Fruit fly (Drosophila melanogaster) ovary, adult (tissue): ENCODE results near the gene CG8012.

Source experiments
- CG17801 ChIP-seq: fragments of 200-800 bp; optimal IDR thresholded peaks from 2 replicates; lab custom pipeline; 2019; ENCODE audit warnings: missing biosample characterization, mild to moderate bottlenecking, missing genetic modification characterization, moderate library complexity; ENCODE audit not compliant: partially characterized antibody

The CG8012 gene

dm6 chr3L:8214980-8215379 is at the start of gene CG8012:
CG8012 (plus strand) TSS chr3L:8215280.
- TF ChIP-seq CG17801 (GFP tag; lab: Kevin White, UChicago) = no peak

dm6 chr3L:8165436-8165835 is 49.6 kb upstream of the CG8012 start, which contains the start of gene CG13675:
CG13675 (minus strand) TSS chr3L:8165518.
- TF ChIP-seq CG17801 (GFP tag; lab: Kevin White, UChicago) = no peak

- no peak for TF ChIP-seq CG17801 (GFP tag; lab: Kevin White, UChicago)
Observed at dm6 chr3L:8175818-8176217, 39.3 kb upstream of the CG8012 start, which contains the start of gene RecQ4. RecQ4 (minus strand) TSS chr3L:8175978.

DNA sequence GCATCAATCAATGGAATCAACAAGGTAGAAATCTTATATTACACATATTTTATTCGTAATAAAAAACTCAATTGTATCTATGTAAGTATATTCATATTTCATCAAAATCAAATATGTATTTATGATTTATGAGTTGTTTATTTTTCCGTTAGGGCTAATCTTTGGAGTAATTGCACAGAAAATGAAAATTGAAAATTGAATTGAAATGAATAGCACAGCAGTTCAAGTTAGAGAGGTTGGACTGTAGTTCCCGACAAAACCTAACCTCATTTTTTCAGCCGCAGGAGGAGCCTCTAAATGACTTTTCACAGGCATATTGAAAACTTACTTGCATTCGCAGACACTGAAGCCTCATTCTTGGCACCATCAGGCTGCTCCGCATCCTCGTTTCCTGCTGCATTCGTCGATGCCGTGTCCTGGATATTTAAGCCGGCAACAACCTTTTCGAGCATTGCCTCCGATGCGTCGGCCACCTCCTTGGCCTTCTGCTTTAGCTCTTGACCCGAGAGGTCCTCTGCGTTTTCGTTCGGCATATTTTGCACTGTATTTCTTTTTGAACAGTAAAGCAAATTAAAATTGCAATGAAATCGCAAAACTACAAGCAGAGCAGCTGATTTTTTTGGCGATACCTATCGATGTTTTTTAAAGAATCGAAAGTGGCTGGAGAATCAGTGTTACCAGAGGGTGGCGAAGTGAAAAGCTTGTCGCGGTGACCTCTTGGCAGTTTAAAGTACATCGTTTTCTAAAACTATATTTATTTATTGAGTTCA is 37.1 kb upstream of the CG8012 start, which contains the start of gene Nmt:
Gene Nmt (minus strand): TSS at position 635 of the 770 bp plus-strand sequence.
- TF ChIP-seq CG17801 (GFP tag; lab: Kevin White, UChicago) = no peak

dm6 chr3L:8180464-8181137 is 34.5 kb upstream of the CG8012 start, which contains the start of the genes mthl7 and Uxs:
mthl7 (minus strand) TSS chr3L:8180514.
Uxs (plus strand) TSS chr3L:8180923.
- TF ChIP-seq CG17801 (GFP tag; lab: Kevin White, UChicago) = no peak

- no peak for TF ChIP-seq CG17801 (GFP tag; lab: Kevin White, UChicago)
Observed at dm6 chr3L:8185263-8186227, 29.5 kb upstream of the CG8012 start.

dm6 chr3L:8186627-8187396 is 28.3 kb upstream of the CG8012 start, which contains the start of the genes ERR and Atg18a:
ERR (minus strand) TSS chr3L:8186671.
Atg18a (plus strand) TSS chr3L:8186857.
- peak; percentile 78 for TF ChIP-seq CG17801 (GFP tag; lab: Kevin White, UChicago)

- TF ChIP-seq CG17801 (GFP tag; lab: Kevin White, UChicago) = no peak
Observed at dm6 chr3L:8187397-8187811, 27.7 kb upstream of the CG8012 start.

DNA sequence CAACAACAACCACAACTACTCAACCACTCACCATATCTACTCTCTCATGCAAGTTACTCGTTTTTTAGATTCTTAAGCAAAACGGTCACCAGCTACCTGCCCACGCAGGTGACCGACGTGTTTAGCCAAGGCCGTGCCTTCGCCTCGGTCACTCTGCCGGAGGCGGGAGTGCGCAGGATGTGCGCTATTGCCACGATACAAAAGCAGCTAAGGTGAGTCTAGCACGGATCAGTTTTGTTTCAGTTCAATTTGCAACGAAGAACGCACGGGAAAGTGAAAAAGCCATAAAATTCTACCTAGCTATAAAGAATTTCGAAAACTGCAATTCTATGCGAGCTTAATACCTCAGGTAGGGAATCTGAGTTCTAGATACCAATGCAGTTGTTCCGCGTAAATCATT is 25.8 kb upstream of the CG8012 start:
- no peak for TF ChIP-seq CG17801 (GFP tag; lab: Kevin White, UChicago)

DNA sequence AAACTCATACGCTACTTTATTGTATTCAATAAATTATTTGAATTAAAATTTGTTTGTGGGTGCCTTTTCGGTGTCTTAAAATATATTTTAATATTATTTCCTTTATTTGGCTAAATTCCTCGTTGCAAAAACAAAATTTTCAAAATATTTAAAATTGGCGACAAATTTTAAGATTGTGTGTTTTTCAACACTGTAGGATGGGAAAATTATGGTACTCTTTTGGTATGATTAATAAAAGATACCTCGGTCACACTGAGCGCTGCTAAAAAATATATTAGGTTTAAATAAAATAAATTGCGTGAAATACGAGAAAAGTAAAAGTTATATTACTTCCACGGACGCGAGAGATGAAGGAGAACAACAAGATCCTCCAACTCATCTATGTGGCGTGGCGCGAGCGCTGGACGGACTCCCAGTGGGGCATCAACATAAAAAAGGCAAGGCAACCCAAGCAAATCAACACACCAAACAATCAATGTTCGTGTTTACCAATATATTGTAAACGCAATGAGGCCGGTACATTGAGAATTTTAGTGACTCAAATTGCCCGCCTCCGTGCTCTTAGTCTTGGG is 24.0 kb upstream of the CG8012 start, which contains the start of gene MED24:
Gene MED24 (plus strand): TSS at position 229 of the 572 bp plus-strand sequence.
- peak; percentile 19 for TF ChIP-seq CG17801 (GFP tag; lab: Kevin White, UChicago)

DNA sequence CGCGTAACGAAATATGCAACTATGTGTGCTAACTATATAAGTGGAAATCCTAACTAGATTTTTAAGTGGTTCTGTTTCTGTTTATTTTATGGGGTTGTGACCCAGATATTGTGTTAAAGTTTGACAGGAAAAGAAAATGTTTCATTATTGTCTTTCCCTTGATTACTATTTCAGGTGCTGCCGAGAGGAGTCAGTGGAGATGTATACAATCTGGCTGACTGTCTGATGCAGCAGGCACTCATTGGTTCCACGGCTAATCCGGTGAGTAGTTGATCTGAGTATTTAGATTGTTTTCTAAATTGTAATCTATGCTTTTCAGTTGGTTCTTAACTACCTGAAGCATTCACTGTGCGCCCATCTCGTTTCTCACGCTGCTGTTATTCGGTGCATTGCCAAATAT is 22.1 kb upstream of the CG8012 start, which contains the start of gene CG7387:
Gene CG7387 (minus strand): TSS at position 101 of the 400 bp plus-strand sequence.
- no peak for TF ChIP-seq CG17801 (GFP tag; lab: Kevin White, UChicago)

- peak; percentile 73 for TF ChIP-seq CG17801 (GFP tag; lab: Kevin White, UChicago)
Observed at dm6 chr3L:8197779-8198279, 17.3 kb upstream of the CG8012 start, which contains the start of the genes UbcE2M and Dhps. UbcE2M (minus strand) TSS chr3L:8197987. Dhps (plus strand) TSS chr3L:8198207.
